Worm (Caenorhabditis elegans) whole organism, early embryonic: ENCODE results near the gene fbxb-52.

Source experiments
- F13C5.2 ChIP-seq: sonication (generic microtip); optimal IDR thresholded peaks from 2 replicates; lab custom pipeline; 2017; ENCODE audit warnings: mild to moderate bottlenecking, missing genetic modification characterization, inconsistent platforms, missing compliant biosample characterization
- aly-1 ChIP-seq: sonication (generic microtip); optimal IDR thresholded peaks from 2 replicates; lab custom pipeline; 2016; ENCODE audit warnings: missing genetic modification characterization, missing compliant biosample characterization
- ceh-13 ChIP-seq: fragments of 200-800 bp; sonication (Bioruptor generic); optimal IDR thresholded peaks from 2 replicates; lab custom pipeline; 2018; ENCODE audit warnings: mild to moderate bottlenecking, missing genetic modification characterization, missing compliant biosample characterization
- ets-7 ChIP-seq: sonication (generic microtip); optimal IDR thresholded peaks from 2 replicates; lab custom pipeline; 2016; ENCODE audit warnings: missing genotype, missing genetic modification characterization, missing compliant biosample characterization
- flt-1 ChIP-seq: fragments of 200-800 bp; sonication (Bioruptor generic); IDR thresholded peaks from 2 replicates; pipeline ENCODE4 v1.3.6; 2022; ENCODE audit warnings: missing genetic modification characterization, missing compliant biosample characterization
- hmg-4 ChIP-seq: fragments of 200-800 bp; sonication (Bioruptor generic); optimal IDR thresholded peaks from 2 replicates; lab custom pipeline; 2018; ENCODE audit warnings: mild to moderate bottlenecking, missing genetic modification characterization, missing compliant biosample characterization
- tra-4 ChIP-seq: sonication (generic microtip); optimal IDR thresholded peaks from 2 replicates; lab custom pipeline; 2017; ENCODE audit warnings: missing genetic modification characterization, missing compliant biosample characterization

ce11 chrII:1525498-1525897 is 24.9 kb downstream of the fbxb-52 start, which contains the start of gene Y51H7BR.7:
- TF ChIP-seq ceh-13 (no peak), flt-1 (GFP tag; lab: Robert Waterston, UW) (no peak), tra-4 (tag; lab: Kevin White, UChicago) (no peak), hmg-4 (GFP tag; lab: Kevin White, UChicago) (no peak), ets-7 (tag; lab: Kevin White, UChicago) (no peak), F13C5.2 (tag; lab: Kevin White, UChicago) (no peak), aly-1 (no peak)
